Worm (Caenorhabditis elegans) whole organism, early embryonic: ENCODE data around the gene sym-4.

ENCODE experiments used
- F13C5.2 ChIP-seq: sonication (generic microtip); optimal IDR thresholded peaks from 2 replicates; lab custom pipeline; 2017; ENCODE audit warnings: mild to moderate bottlenecking, missing genetic modification characterization, inconsistent platforms, missing compliant biosample characterization
- ama-1 ChIP-seq: fragments of 150-350 bp; optimal IDR thresholded peaks from 2 replicates; lab custom pipeline; 2014
- ets-7 ChIP-seq: sonication (generic microtip); optimal IDR thresholded peaks from 2 replicates; lab custom pipeline; 2016; ENCODE audit warnings: missing genotype, missing genetic modification characterization, missing compliant biosample characterization
- flt-1 ChIP-seq: fragments of 200-800 bp; sonication (Bioruptor generic); IDR thresholded peaks from 2 replicates; pipeline ENCODE4 v1.3.6; 2022; ENCODE audit warnings: missing genetic modification characterization, missing compliant biosample characterization
- hmbx-1 ChIP-seq: sonication (generic microtip); optimal IDR thresholded peaks from 2 replicates; lab custom pipeline; 2016; ENCODE audit warnings: mild to moderate bottlenecking, missing genetic modification characterization, missing compliant biosample characterization
- tbx-11 ChIP-seq: fragments of 200-800 bp; sonication (Bioruptor generic); IDR thresholded peaks from 2 replicates; pipeline ENCODE4 v1.3.6; 2022; ENCODE audit warnings: missing genetic modification characterization, missing compliant biosample characterization
- tra-4 ChIP-seq: sonication (generic microtip); optimal IDR thresholded peaks from 2 replicates; lab custom pipeline; 2017; ENCODE audit warnings: missing genetic modification characterization, missing compliant biosample characterization

DNA sequence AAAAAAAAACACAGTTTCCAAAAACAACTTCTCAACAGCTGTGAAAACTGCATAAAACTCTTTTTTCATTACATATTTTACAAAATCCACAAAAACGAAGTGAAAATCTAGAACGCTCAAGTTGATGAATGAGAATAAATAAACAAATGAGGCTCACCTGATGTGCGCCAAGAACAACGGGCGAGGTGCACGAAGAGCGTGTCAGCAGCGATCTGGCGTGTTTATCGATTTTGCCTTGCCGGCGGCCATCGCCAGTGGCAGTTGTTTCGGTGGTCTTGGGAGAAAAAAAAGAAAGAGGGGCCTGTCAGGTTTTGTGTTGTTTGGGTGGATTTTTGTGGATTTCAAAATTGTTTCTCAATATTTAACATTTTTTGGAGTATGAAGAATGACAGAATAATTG is 4.4 kb upstream of the sym-4 start, which contains the start of gene idhb-1:
- no peak for TF ChIP-seq tbx-11 (GFP tag; lab: Robert Waterston, UW)
- 0 out of 2 replicates have a peak, but pooled peaks have one; percentile 31 for TF ChIP-seq flt-1 (GFP tag; lab: Robert Waterston, UW)
- TF ChIP-seq tra-4 (tag; lab: Kevin White, UChicago), result no peak
- no peak for TF ChIP-seq ets-7 (tag; lab: Kevin White, UChicago)
- no peak for TF ChIP-seq ama-1
- TF ChIP-seq hmbx-1, result no peak
- TF ChIP-seq F13C5.2 (tag; lab: Kevin White, UChicago), result peak; percentile 20
